Worm (Caenorhabditis elegans) whole organism, young adult: Measurements from ENCODE around the gene nfm-1.

ENCODE experiments used
- B0019.2 ChIP-seq: fragments of 200-800 bp; sonication (Bioruptor generic); conservative IDR thresholded peaks from 2 replicates; pipeline ENCODE4 v1.3.6; 2022; ENCODE audit warnings: missing genetic modification reagents, missing genetic modification characterization, missing compliant biosample characterization
- B0261.1 ChIP-seq: sonication (generic microtip); optimal IDR thresholded peaks from 2 replicates; lab custom pipeline; 2016; ENCODE audit warnings: mild to moderate bottlenecking, missing genetic modification characterization, moderate library complexity, missing compliant biosample characterization
- C06A6.2 ChIP-seq: fragments of 200-800 bp; sonication (Bioruptor generic); conservative IDR thresholded peaks from 2 replicates; pipeline ENCODE4 v1.3.6; 2022; ENCODE audit warnings: missing genetic modification characterization, missing compliant biosample characterization
- F10E7.11 ChIP-seq: sonication (generic microtip); optimal IDR thresholded peaks from 2 replicates; lab custom pipeline; 2017; ENCODE audit warnings: mild to moderate bottlenecking, missing genetic modification characterization, moderate library complexity, missing compliant biosample characterization
- F37B4.10 ChIP-seq: fragments of 200-800 bp; sonication (Bioruptor generic); IDR thresholded peaks from 2 replicates; pipeline ENCODE4 v1.3.6; 2022; ENCODE audit warnings: missing genetic modification characterization, missing compliant biosample characterization
- F49E8.2 ChIP-seq: sonication (generic microtip); optimal IDR thresholded peaks from 3 replicates; lab custom pipeline; 2017; ENCODE audit warnings: missing genetic modification characterization, mild to moderate bottlenecking, missing compliant biosample characterization, antibody characterized with exemption, moderate library complexity; ENCODE audit not compliant: insufficient read depth
- F52B5.7 ChIP-seq: sonication (generic microtip); optimal IDR thresholded peaks from 2 replicates; lab custom pipeline; 2016; ENCODE audit warnings: mild to moderate bottlenecking, missing genetic modification characterization, missing compliant biosample characterization
- F55B11.4 ChIP-seq: sonication (generic microtip); optimal IDR thresholded peaks from 2 replicates; lab custom pipeline; 2016; ENCODE audit warnings: missing compliant biosample characterization, missing genetic modification characterization, borderline replicate concordance; ENCODE audit not compliant: insufficient read depth
- K11D2.4 ChIP-seq: fragments of 200-800 bp; sonication (Bioruptor generic); IDR thresholded peaks from 2 replicates; pipeline ENCODE4 v1.3.6; 2022; ENCODE audit warnings: missing genetic modification reagents, missing genetic modification characterization, missing compliant biosample characterization
- T07F8.4 ChIP-seq: sonication (generic microtip); optimal IDR thresholded peaks from 2 replicates; lab custom pipeline; 2016; ENCODE audit warnings: mild to moderate bottlenecking, missing genetic modification characterization, moderate library complexity, missing compliant biosample characterization
- T26A5.8 ChIP-seq: sonication (generic microtip); optimal IDR thresholded peaks from 2 replicates; lab custom pipeline; 2016; ENCODE audit warnings: missing genetic modification characterization, missing compliant biosample characterization
- Y53G8AR.9 ChIP-seq: fragments of 200-800 bp; sonication (Bioruptor generic); conservative IDR thresholded peaks from 2 replicates; pipeline ENCODE4 v1.3.6; 2022; ENCODE audit warnings: missing genetic modification reagents, missing genetic modification characterization, missing compliant biosample characterization
- Y67H2A.10 ChIP-seq: fragments of 200-800 bp; sonication (Bioruptor generic); conservative IDR thresholded peaks from 2 replicates; pipeline ENCODE4 v1.3.6; 2022; ENCODE audit warnings: missing genetic modification reagents, missing genetic modification characterization, missing compliant biosample characterization
- Y79H2A.3 ChIP-seq: fragments of 200-800 bp; sonication (Bioruptor generic); conservative IDR thresholded peaks from 2 replicates; pipeline ENCODE4 v1.3.6; 2022; ENCODE audit warnings: missing genetic modification reagents, missing genetic modification characterization, missing compliant biosample characterization
- athp-1 ChIP-seq: sonication (generic microtip); optimal IDR thresholded peaks from 2 replicates; lab custom pipeline; 2017; ENCODE audit warnings: mild to moderate bottlenecking, missing genetic modification characterization, missing compliant biosample characterization
- attf-3 ChIP-seq: fragments of 200-800 bp; sonication (Bioruptor generic); conservative IDR thresholded peaks from 2 replicates; pipeline ENCODE4 v1.3.6; 2022; ENCODE audit warnings: missing genetic modification reagents, missing genetic modification characterization, missing compliant biosample characterization
- cebp-1 ChIP-seq, 2 experiments: fragments of 200-800 bp in 1 of 2; sonication (Bioruptor generic) in 1 of 2; sonication (generic microtip) in 1 of 2; IDR thresholded peaks in 1 of 2; optimal IDR thresholded peaks in 1 of 2; 2 replicates each; pipeline versions ENCODE4 v1.3.6 to Lab custom; 2017 to 2022; ENCODE audit warnings: missing compliant biosample characterization in 2 of 2, missing genetic modification characterization in 2 of 2, mild to moderate bottlenecking in 1 of 2, missing genetic modification reagents in 1 of 2, moderate library complexity in 1 of 2
- ceh-58 ChIP-seq: fragments of 200-800 bp; sonication (Bioruptor generic); IDR thresholded peaks from 2 replicates; pipeline ENCODE4 v1.3.6; 2022; ENCODE audit warnings: missing genetic modification characterization, missing compliant biosample characterization
- dpff-1 ChIP-seq: sonication (generic microtip); optimal IDR thresholded peaks from 2 replicates; lab custom pipeline; 2017; ENCODE audit warnings: mild to moderate bottlenecking, missing genetic modification characterization, missing compliant biosample characterization
- dpl-1 ChIP-seq: fragments of 150-350 bp; optimal IDR thresholded peaks from 2 replicates; lab custom pipeline; 2014; ENCODE audit warnings: missing biosample characterization, missing genetic modification reagents, missing genetic modification characterization
- egl-18 ChIP-seq: fragments of 200-800 bp; sonication (Bioruptor generic); IDR thresholded peaks from 2 replicates; pipeline ENCODE4 v1.3.6; 2022; ENCODE audit warnings: missing genetic modification reagents, missing genetic modification characterization, missing compliant biosample characterization
- egl-44 ChIP-seq: fragments of 200-800 bp; sonication (Bioruptor generic); IDR thresholded peaks from 2 replicates; pipeline ENCODE4 v1.3.6; 2022; ENCODE audit warnings: missing genetic modification reagents, missing genetic modification characterization, missing compliant biosample characterization
- ets-4 ChIP-seq: fragments of 200-800 bp; sonication (Bioruptor generic); optimal IDR thresholded peaks from 2 replicates; lab custom pipeline; 2018; ENCODE audit warnings: mild to moderate bottlenecking, missing genetic modification characterization, missing compliant biosample characterization
- fkh-3 ChIP-seq: sonication (generic microtip); optimal IDR thresholded peaks from 2 replicates; lab custom pipeline; 2016; ENCODE audit warnings: mild to moderate bottlenecking, missing genetic modification characterization, missing compliant biosample characterization
- gei-17 ChIP-seq: fragments of 200-800 bp; sonication (Bioruptor generic); optimal IDR thresholded peaks from 2 replicates; lab custom pipeline; 2018; ENCODE audit warnings: mild to moderate bottlenecking, missing genetic modification characterization, missing compliant biosample characterization
- hmg-1.2 ChIP-seq: fragments of 200-800 bp; sonication (Bioruptor generic); IDR thresholded peaks from 2 replicates; pipeline ENCODE4 v1.3.6; 2022; ENCODE audit warnings: missing genetic modification reagents, missing genetic modification characterization, missing compliant biosample characterization
- hrde-1 ChIP-seq: sonication (generic microtip); optimal IDR thresholded peaks from 2 replicates; lab custom pipeline; 2016; ENCODE audit warnings: missing genetic modification characterization, mild to moderate bottlenecking, missing compliant biosample characterization, moderate library complexity, missing genotype, missing genetic modification reagents, borderline replicate concordance
- lag-1 ChIP-seq: fragments of 200-800 bp; sonication (Bioruptor generic); IDR thresholded peaks from 2 replicates; pipeline ENCODE4 v1.3.6; 2022; ENCODE audit warnings: missing genetic modification reagents, missing genetic modification characterization, missing compliant biosample characterization
- lin-35 ChIP-seq, 3 experiments: fragments of 150-350 bp in 2 of 3; sonication (generic microtip) in 1 of 3; optimal IDR thresholded peaks; 2 replicates each; lab custom pipeline; 2014 to 2018; ENCODE audit warnings: missing biosample characterization in 3 of 3, missing genetic modification characterization in 3 of 3, missing genetic modification reagents in 3 of 3
- lin-54 ChIP-seq: fragments of 200-800 bp; sonication (Bioruptor generic); optimal IDR thresholded peaks from 2 replicates; lab custom pipeline; 2018; ENCODE audit warnings: mild to moderate bottlenecking, missing genetic modification characterization, missing compliant biosample characterization
- lsl-1 ChIP-seq: fragments of 200-800 bp; sonication (Bioruptor generic); optimal IDR thresholded peaks from 2 replicates; lab custom pipeline; 2018; ENCODE audit warnings: mild to moderate bottlenecking, missing genetic modification characterization, moderate library complexity, missing compliant biosample characterization
- madf-10 ChIP-seq: sonication (generic microtip); optimal IDR thresholded peaks from 2 replicates; lab custom pipeline; 2016; ENCODE audit warnings: mild to moderate bottlenecking, missing genetic modification characterization, missing compliant biosample characterization
- madf-6 ChIP-seq: fragments of 200-800 bp; sonication (Bioruptor generic); IDR thresholded peaks from 2 replicates; pipeline ENCODE4 v1.3.6; 2022; ENCODE audit warnings: missing genetic modification reagents, missing genetic modification characterization, missing compliant biosample characterization
- mel-28 ChIP-seq: sonication (generic microtip); optimal IDR thresholded peaks from 2 replicates; lab custom pipeline; 2016; ENCODE audit warnings: borderline replicate concordance, mild to moderate bottlenecking, missing genetic modification characterization, missing compliant biosample characterization
- nhr-80 ChIP-seq: sonication (generic microtip); optimal IDR thresholded peaks from 2 replicates; lab custom pipeline; 2016; ENCODE audit warnings: missing genetic modification characterization, missing compliant biosample characterization
- pbrm-1 ChIP-seq: fragments of 200-800 bp; sonication (Bioruptor generic); IDR thresholded peaks from 2 replicates; pipeline ENCODE4 v1.3.6; 2022; ENCODE audit warnings: missing genetic modification reagents, missing genetic modification characterization, missing compliant biosample characterization
- rec-8 ChIP-seq, 2 experiments: sonication (generic microtip); optimal IDR thresholded peaks; 2 replicates each; lab custom pipeline; 2016; ENCODE audit warnings: mild to moderate bottlenecking in 2 of 2, missing genetic modification characterization in 2 of 2, missing genetic modification reagents in 2 of 2, missing genotype in 2 of 2, missing biosample characterization in 1 of 2, missing compliant biosample characterization in 1 of 2, moderate library complexity in 1 of 2
- repo-1 ChIP-seq: sonication (generic microtip); optimal IDR thresholded peaks from 2 replicates; lab custom pipeline; 2017; ENCODE audit warnings: mild to moderate bottlenecking, missing genetic modification characterization, missing compliant biosample characterization
- snpc-1.1 ChIP-seq: sonication (generic microtip); optimal IDR thresholded peaks from 2 replicates; lab custom pipeline; 2017; ENCODE audit warnings: missing genetic modification characterization, mild to moderate bottlenecking, missing compliant biosample characterization, antibody characterized with exemption, moderate library complexity, missing genotype, missing genetic modification reagents; ENCODE audit not compliant: insufficient read depth
- snpc-1.3 ChIP-seq: sonication (generic microtip); optimal IDR thresholded peaks from 2 replicates; lab custom pipeline; 2017; ENCODE audit warnings: missing genetic modification characterization, mild to moderate bottlenecking, missing compliant biosample characterization, antibody characterized with exemption, moderate library complexity, missing genotype, missing genetic modification reagents; ENCODE audit not compliant: insufficient read depth
- snpc-4 ChIP-seq, 5 experiments: fragments of 150-350 bp in 1 of 5; sonication (generic microtip) in 4 of 5; optimal IDR thresholded peaks; 2 replicates each; lab custom pipeline; 2014 to 2018; ENCODE audit warnings: missing genetic modification characterization in 5 of 5, missing biosample characterization in 3 of 5, antibody characterized with exemption in 2 of 5, mild to moderate bottlenecking in 2 of 5, missing compliant biosample characterization in 2 of 5, missing genotype in 2 of 5, moderate library complexity in 2 of 5, missing genetic modification reagents in 1 of 5
- tbp1 ChIP-seq: fragments of 200-800 bp; sonication (Bioruptor generic); optimal IDR thresholded peaks from 2 replicates; lab custom pipeline; 2018; ENCODE audit warnings: mild to moderate bottlenecking, missing genetic modification characterization, missing compliant biosample characterization
- unc-130 ChIP-seq: sonication (generic microtip); optimal IDR thresholded peaks from 2 replicates; lab custom pipeline; 2016; ENCODE audit warnings: missing genetic modification reagents, missing genetic modification characterization, missing compliant biosample characterization
- ztf-22 ChIP-seq: fragments of 200-800 bp; sonication (Bioruptor generic); optimal IDR thresholded peaks from 2 replicates; lab custom pipeline; 2018; ENCODE audit warnings: mild to moderate bottlenecking, missing genetic modification characterization, moderate library complexity, missing compliant biosample characterization

The nfm-1 gene

ce11 chrIII:6190810-6191209, 31.6 kb downstream of the nfm-1 start, which contains the start of gene C23G10.5 (continued):
- no peak for TF ChIP-seq unc-130 (GFP tag; lab: Kevin White, UChicago)

- TF ChIP-seq Y79H2A.3: no peak
- no peak for TF ChIP-seq dpl-1
- TF ChIP-seq mel-28 (tag; lab: Kevin White, UChicago): no peak
- no peak for TF ChIP-seq lin-35 (GFP tag; optimal IDR thresholded peaks at IDR 0.05; lab: Kevin White, UChicago)
- no peak for TF ChIP-seq F37B4.10 (GFP tag; lab: Robert Waterston, UW)
- TF ChIP-seq rec-8 (tag; optimal IDR thresholded peaks at IDR 0.05; lab: Kevin White, UChicago): no peak
- TF ChIP-seq nhr-80 (tag; lab: Kevin White, UChicago): no peak
- TF ChIP-seq egl-44 (GFP tag; lab: Robert Waterston, UW): no peak
- TF ChIP-seq ets-4: no peak
- TF ChIP-seq F52B5.7: no peak
- TF ChIP-seq T07F8.4: no peak
- no peak for TF ChIP-seq hmg-1.2 (GFP tag; lab: Robert Waterston, UW)
- TF ChIP-seq madf-10 (tag; lab: Kevin White, UChicago): no peak
- TF ChIP-seq cebp-1 (GFP tag; IDR thresholded peaks at IDR 0.05; lab: Robert Waterston, UW): no peak
- no peak for TF ChIP-seq cebp-1 (tag; optimal IDR thresholded peaks at IDR 0.05; lab: Kevin White, UChicago)
- TF ChIP-seq snpc-1.1 (tag; lab: Kevin White, UChicago): no peak
- no peak for TF ChIP-seq Y67H2A.10 (GFP tag; lab: Robert Waterston, UW)
- no peak for TF ChIP-seq gei-17 (GFP tag; lab: Kevin White, UChicago)
These were observed 35.2 kb downstream of the nfm-1 start, which contains the start of gene ugt-66 for ce11 chrIII:6194480-6194879. Gene ugt-66 (minus strand): TSS chrIII:6194580.

- TF ChIP-seq athp-1 (tag; lab: Kevin White, UChicago) (no peak), fkh-3 (tag; lab: Kevin White, UChicago) (peak; percentile 11), C06A6.2 (GFP tag; lab: Robert Waterston, UW) (no peak), dpff-1 (tag; lab: Kevin White, UChicago) (peak; percentile 27), F55B11.4 (no peak), B0019.2 (GFP tag; lab: Robert Waterston, UW) (no peak), attf-3 (GFP tag; lab: Robert Waterston, UW) (no peak), ceh-58 (GFP tag; lab: Robert Waterston, UW) (0 out of 2 replicates have a peak, but pooled peaks have one; percentile 34), tbp1 (GFP tag; lab: Kevin White, UChicago) (no peak), F49E8.2 (tag; lab: Kevin White, UChicago) (peak; percentile 76), lin-54 (no peak), nhr-80 (tag; lab: Kevin White, UChicago) (no peak), F10E7.11 (tag; lab: Kevin White, UChicago) (peak; percentile 33), lsl-1 (GFP tag; lab: Kevin White, UChicago) (peak; percentile 40), B0261.1 (no peak), snpc-1.3 (tag; lab: Kevin White, UChicago) (peak; percentile 18), lag-1 (GFP tag; lab: Robert Waterston, UW) (no peak), pbrm-1 (GFP tag; lab: Robert Waterston, UW) (0 out of 2 replicates have a peak, but pooled peaks have one; percentile 34), Y53G8AR.9 (GFP tag; lab: Robert Waterston, UW) (no peak), ztf-22 (GFP tag; lab: Kevin White, UChicago) (no peak), repo-1 (tag; lab: Kevin White, UChicago) (peak; percentile 50), T26A5.8 (tag; lab: Kevin White, UChicago) (no peak), madf-6 (GFP tag; lab: Robert Waterston, UW) (peak; percentile 56), snpc-4 (GFP tag; optimal IDR thresholded peaks at IDR 0.05; lab: Kevin White, UChicago) (no peak), snpc-4 (tag; optimal IDR thresholded peaks at IDR 0.05; lab: Kevin White, UChicago) (no peak), K11D2.4 (GFP tag; lab: Robert Waterston, UW) (no peak), hrde-1 (tag; lab: Kevin White, UChicago) (no peak), egl-18 (GFP tag; lab: Robert Waterston, UW) (no peak)
These were observed 36.5 kb downstream of the nfm-1 start for ce11 chrIII:6195718-6196117.
